Worm (Caenorhabditis elegans): ENCODE results near the gene M28.8.

DNA sequence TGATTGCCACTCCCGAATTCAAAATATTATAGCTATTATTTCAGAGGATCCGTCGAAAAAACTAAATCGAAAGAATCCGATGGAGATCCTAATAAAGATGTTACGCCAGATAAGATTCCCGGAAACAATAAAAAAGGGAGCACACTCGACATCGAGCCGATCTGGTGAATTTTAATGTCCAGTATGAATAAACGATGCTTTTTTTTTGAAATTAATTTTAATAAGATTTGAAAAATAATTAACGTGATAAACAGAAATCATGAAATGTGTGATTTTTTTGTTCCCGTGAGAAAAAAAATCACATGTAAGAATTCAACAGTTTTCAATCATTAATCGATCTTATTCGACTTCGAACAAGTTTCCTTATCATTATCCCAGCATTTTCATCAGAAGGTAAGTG is 11.0 kb downstream of the M28.8 start, which contains the start of gene M28.9:
- no peak for TF ChIP-seq ama-1 (optimal IDR thresholded peaks at IDR 0.05)
- TF ChIP-seq pqm-1 (tag; optimal IDR thresholded peaks at IDR 0.05), result no peak
- TF ChIP-seq nhr-77 (tag; optimal IDR thresholded peaks at IDR 0.05), result no peak
- no peak for TF ChIP-seq ceh-82 (tag; optimal IDR thresholded peaks at IDR 0.05)
- TF ChIP-seq unc-62 (GFP tag; optimal IDR thresholded peaks at IDR 0.05 in 1 of 2), result peak in 1 of 2 experiments; percentile 40
- TF ChIP-seq unc-62 (tag; optimal IDR thresholded peaks at IDR 0.05), result no peak
- no peak for TF ChIP-seq zag-1 (tag; optimal IDR thresholded peaks at IDR 0.05)
- TF ChIP-seq ztf-11 (tag; optimal IDR thresholded peaks at IDR 0.05), result no peak
- TF ChIP-seq zip-2 (tag; optimal IDR thresholded peaks at IDR 0.05), result no peak
- no peak for TF ChIP-seq nhr-237 (tag; optimal IDR thresholded peaks at IDR 0.05)
- TF ChIP-seq unc-130 (GFP tag; optimal IDR thresholded peaks at IDR 0.05), result no peak
- no peak for TF ChIP-seq nhr-25 (tag; optimal IDR thresholded peaks at IDR 0.05; ENCODE audit: borderline replicate concordance, insufficient read depth)
